Fruit fly (Drosophila melanogaster) whole organism, adult: ENCODE results near the gene kirre.

ENCODE experiments used
- CG11617 ChIP-seq: fragments of 200-800 bp; sonication (Bioruptor generic); optimal IDR thresholded peaks from 2 replicates; lab custom pipeline; 2017; ENCODE audit warnings: mild to moderate bottlenecking, missing biosample characterization, missing genetic modification reagents, missing genetic modification characterization
- CG12768 ChIP-seq: fragments of 200-800 bp; sonication (Bioruptor generic); optimal IDR thresholded peaks from 2 replicates; lab custom pipeline; 2017; ENCODE audit warnings: missing biosample characterization, missing genetic modification characterization, mild to moderate bottlenecking, moderate library complexity, missing genetic modification reagents
- CG14711 ChIP-seq: fragments of 200-800 bp; sonication (Bioruptor generic); optimal IDR thresholded peaks from 2 replicates; lab custom pipeline; 2018; ENCODE audit warnings: missing biosample characterization, mild to moderate bottlenecking, missing genetic modification characterization, moderate library complexity
- CG1620 ChIP-seq: fragments of 200-800 bp; sonication (Bioruptor generic); optimal IDR thresholded peaks from 2 replicates; lab custom pipeline; 2016; ENCODE audit warnings: missing biosample characterization, missing genetic modification characterization
- CG33017 ChIP-seq: fragments of 200-800 bp; sonication (Bioruptor generic); optimal IDR thresholded peaks from 2 replicates; lab custom pipeline; 2018; ENCODE audit warnings: missing biosample characterization, mild to moderate bottlenecking, missing genetic modification characterization, moderate library complexity
- CG5204 ChIP-seq: fragments of 200-800 bp; sonication (Bioruptor generic); optimal IDR thresholded peaks from 2 replicates; lab custom pipeline; 2016; ENCODE audit warnings: missing biosample characterization, missing genetic modification characterization
- CG7045 ChIP-seq: fragments of 200-800 bp; sonication (Bioruptor generic); optimal IDR thresholded peaks from 2 replicates; lab custom pipeline; 2017; ENCODE audit warnings: missing biosample characterization, mild to moderate bottlenecking, missing genetic modification characterization
- CG7101 ChIP-seq: fragments of 200-800 bp; sonication (Bioruptor generic); optimal IDR thresholded peaks from 2 replicates; lab custom pipeline; 2018; ENCODE audit warnings: missing biosample characterization, mild to moderate bottlenecking, missing genetic modification characterization, moderate library complexity
- Clk ChIP-seq: fragments of 200-800 bp; sonication (Bioruptor generic); optimal IDR thresholded peaks from 2 replicates; lab custom pipeline; 2017; ENCODE audit warnings: missing biosample characterization, missing genetic modification characterization
- Crg-1 ChIP-seq: fragments of 200-800 bp; sonication (Bioruptor generic); optimal IDR thresholded peaks from 2 replicates; lab custom pipeline; 2016; ENCODE audit warnings: missing biosample characterization, missing genetic modification characterization
- Hr96 ChIP-seq: fragments of 200-800 bp; sonication (Bioruptor generic); optimal IDR thresholded peaks from 2 replicates; lab custom pipeline; 2016; ENCODE audit warnings: missing biosample characterization, missing genetic modification characterization
- Mnt ChIP-seq: fragments of 200-800 bp; sonication (Bioruptor generic); optimal IDR thresholded peaks from 2 replicates; lab custom pipeline; 2016; ENCODE audit warnings: missing biosample characterization, mild to moderate bottlenecking, missing genetic modification characterization
- bab1 ChIP-seq: fragments of 200-800 bp; sonication (Bioruptor generic); optimal IDR thresholded peaks from 3 replicates; lab custom pipeline; 2019; ENCODE audit warnings: missing biosample characterization, mild to moderate bottlenecking, missing genetic modification characterization, moderate library complexity
- cic ChIP-seq: fragments of 200-800 bp; sonication (Bioruptor generic); optimal IDR thresholded peaks from 2 replicates; lab custom pipeline; 2017; ENCODE audit warnings: missing biosample characterization, mild to moderate bottlenecking, missing genetic modification characterization, moderate library complexity
- cnc ChIP-seq, 2 experiments: fragments of >200 bp; optimal IDR thresholded peaks; 2 replicates each; lab custom pipeline; 2017
- kay ChIP-seq: fragments of 200-800 bp; sonication (Bioruptor generic); peaks from one replicate; lab custom pipeline; 2016; ENCODE audit warnings: missing biosample characterization, missing genetic modification characterization, borderline replicate concordance
- ovo ChIP-seq: fragments of 200-800 bp; sonication (Bioruptor generic); optimal IDR thresholded peaks from 2 replicates; lab custom pipeline; 2016; ENCODE audit warnings: missing biosample characterization, missing genetic modification characterization
- pad ChIP-seq: fragments of 200-800 bp; sonication (Bioruptor generic); optimal IDR thresholded peaks from 3 replicates; lab custom pipeline; 2017; ENCODE audit warnings: missing biosample characterization, missing genetic modification characterization, mild to moderate bottlenecking, moderate library complexity, missing genetic modification reagents
- tj ChIP-seq: fragments of 200-800 bp; sonication (Bioruptor generic); optimal IDR thresholded peaks from 3 replicates; lab custom pipeline; 2017; ENCODE audit warnings: missing biosample characterization, mild to moderate bottlenecking, missing genetic modification characterization, moderate library complexity
- toe ChIP-seq: fragments of 200-800 bp; sonication (Bioruptor generic); optimal IDR thresholded peaks from 2 replicates; lab custom pipeline; 2016; ENCODE audit warnings: missing biosample characterization, missing genetic modification characterization

kirre gene

DNA sequence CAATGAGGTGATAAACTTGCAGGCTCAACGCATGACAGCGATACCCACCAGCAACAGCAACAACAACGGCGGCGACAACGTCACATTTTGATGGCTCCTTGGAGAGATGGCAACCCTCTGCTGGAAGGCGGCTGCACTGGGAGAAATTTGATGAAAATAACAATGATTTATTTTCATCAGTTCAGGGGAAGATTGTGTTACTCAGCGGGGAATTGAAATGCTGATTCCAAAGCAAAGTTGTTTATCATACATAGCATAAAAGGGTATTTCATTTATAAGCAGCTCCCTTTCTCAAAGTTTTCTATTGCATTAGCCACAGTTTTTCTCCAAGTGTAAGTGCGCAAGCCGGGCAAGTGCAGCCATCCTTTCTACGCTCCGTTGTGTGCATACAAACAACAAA is 140.5 kb downstream of the kirre start:
- TF ChIP-seq CG11617 (GFP tag; lab: Kevin White, UChicago) = no peak
- no peak for TF ChIP-seq kay (GFP tag; lab: Kevin White, UChicago)
- no peak for TF ChIP-seq Clk (GFP tag; lab: Kevin White, UChicago)
- TF ChIP-seq toe = no peak
- no peak for TF ChIP-seq cnc (optimal IDR thresholded peaks at IDR 0.05; lab: Kevin White, UChicago)
- TF ChIP-seq bab1 (GFP tag; lab: Kevin White, UChicago) = no peak
- no peak for TF ChIP-seq pad
- TF ChIP-seq CG5204 (GFP tag; lab: Kevin White, UChicago) = no peak
- TF ChIP-seq Hr96 (GFP tag; lab: Kevin White, UChicago) = no peak
- TF ChIP-seq cic = no peak

DNA sequence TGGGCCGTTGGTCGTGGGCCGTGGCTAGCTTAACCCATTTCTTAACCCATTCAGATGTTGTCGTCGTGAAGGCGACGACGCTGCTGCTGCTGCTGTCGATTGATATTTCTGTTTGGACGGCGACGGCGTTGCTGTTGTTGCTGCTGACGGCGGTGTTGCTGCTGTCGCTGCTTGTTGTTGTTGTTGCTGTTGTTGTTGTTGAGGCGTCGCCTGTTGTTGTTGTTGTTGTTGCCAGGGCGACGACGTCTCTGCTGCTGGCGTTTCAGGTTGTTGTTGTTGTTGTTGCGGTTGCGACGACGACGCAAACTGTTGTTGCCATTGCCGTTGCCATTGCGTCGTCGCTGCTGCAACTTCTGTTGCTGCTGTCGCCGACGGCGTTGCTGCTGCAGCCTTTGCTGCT is 142.3 kb downstream of the kirre start:
- TF ChIP-seq bab1 (GFP tag; lab: Kevin White, UChicago) = no peak
- TF ChIP-seq CG1620 (GFP tag; lab: Kevin White, UChicago) = no peak
- TF ChIP-seq Mnt = no peak
- TF ChIP-seq CG5204 (GFP tag; lab: Kevin White, UChicago) = no peak
- no peak for TF ChIP-seq CG7045 (GFP tag; lab: Kevin White, UChicago)
- no peak for TF ChIP-seq kay (GFP tag; lab: Kevin White, UChicago)
- no peak for TF ChIP-seq Clk (GFP tag; lab: Kevin White, UChicago)
- TF ChIP-seq pad = no peak
- TF ChIP-seq Crg-1 (GFP tag; lab: Kevin White, UChicago) = no peak
- no peak for TF ChIP-seq CG14711 (tag; lab: Kevin White, UChicago)
- TF ChIP-seq toe = no peak
- no peak for TF ChIP-seq CG12768 (GFP tag; lab: Kevin White, UChicago)
- TF ChIP-seq CG11617 (GFP tag; lab: Kevin White, UChicago) = no peak
- TF ChIP-seq CG33017 = no peak
- no peak for TF ChIP-seq ovo
- no peak for TF ChIP-seq cnc (optimal IDR thresholded peaks at IDR 0.05; lab: Kevin White, UChicago)
- no peak for TF ChIP-seq Hr96 (GFP tag; lab: Kevin White, UChicago)
- TF ChIP-seq tj (GFP tag; lab: Kevin White, UChicago) = no peak

dm6 chrX:2883561-2883960 is 143.4 kb downstream of the kirre start, which contains the start of gene CG14418:
Gene CG14418 (minus strand): TSS chrX:2883661.
- TF ChIP-seq CG33017 (no peak), pad (no peak), kay (GFP tag; lab: Kevin White, UChicago) (no peak)

DNA sequence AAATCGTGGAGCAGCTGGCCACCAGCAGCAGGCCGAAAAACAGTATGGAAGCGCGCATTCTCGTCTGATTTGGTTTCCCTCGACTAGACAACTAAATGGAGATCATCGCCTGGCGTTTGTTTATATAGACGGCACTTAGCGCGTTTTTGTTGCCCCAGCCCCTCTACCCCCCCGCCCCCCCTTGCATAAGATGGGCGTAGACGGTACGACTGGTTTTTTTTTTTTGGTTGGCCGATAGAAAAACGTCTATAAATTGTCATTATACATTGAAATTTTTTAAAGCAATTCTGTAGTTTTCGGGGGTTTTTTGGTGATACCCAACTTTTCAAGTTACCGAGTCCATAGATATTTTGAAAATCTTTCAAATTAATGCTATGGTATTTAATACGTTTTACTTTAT is 145.6 kb downstream of the kirre start, which contains the start of gene CG14419:
Gene CG14419 (minus strand): TSS at position 101 of the 400 bp plus-strand sequence.
- TF ChIP-seq Crg-1 (GFP tag; lab: Kevin White, UChicago) (no peak), kay (GFP tag; lab: Kevin White, UChicago) (no peak), CG1620 (GFP tag; lab: Kevin White, UChicago) (no peak)

DNA sequence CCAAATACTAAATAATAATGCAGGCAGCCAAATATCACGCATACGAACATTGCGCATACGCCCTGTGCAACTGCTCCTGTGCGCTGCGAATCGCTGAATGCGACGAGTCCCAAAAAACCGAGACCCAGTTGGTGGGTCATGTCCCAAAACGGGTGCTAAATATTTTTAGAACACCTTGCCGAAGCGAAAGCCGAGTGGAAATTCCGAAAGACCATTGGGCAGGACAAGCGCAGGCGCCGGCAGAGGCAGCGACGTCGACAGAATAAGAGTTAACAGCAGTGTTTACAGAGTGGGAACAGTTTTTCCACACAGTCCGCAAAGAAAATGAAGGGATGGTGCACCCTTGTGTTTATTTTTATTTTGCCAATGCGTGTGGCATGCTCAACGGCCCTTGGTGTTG is 148.0 kb downstream of the kirre start:
- no peak for TF ChIP-seq bab1 (GFP tag; lab: Kevin White, UChicago)
- TF ChIP-seq cnc (optimal IDR thresholded peaks at IDR 0.05; lab: Kevin White, UChicago) = no peak
- no peak for TF ChIP-seq tj (GFP tag; lab: Kevin White, UChicago)
- no peak for TF ChIP-seq Crg-1 (GFP tag; lab: Kevin White, UChicago)
- TF ChIP-seq CG12768 (GFP tag; lab: Kevin White, UChicago) = no peak
- TF ChIP-seq CG14711 (tag; lab: Kevin White, UChicago) = no peak
- TF ChIP-seq Hr96 (GFP tag; lab: Kevin White, UChicago) = no peak
- TF ChIP-seq ovo = no peak
- no peak for TF ChIP-seq CG7045 (GFP tag; lab: Kevin White, UChicago)
- no peak for TF ChIP-seq CG33017
- TF ChIP-seq Clk (GFP tag; lab: Kevin White, UChicago) = no peak
- no peak for TF ChIP-seq CG7101 (tag; lab: Kevin White, UChicago)
- TF ChIP-seq toe = no peak
- no peak for TF ChIP-seq CG11617 (GFP tag; lab: Kevin White, UChicago)
- TF ChIP-seq pad = no peak
- TF ChIP-seq Mnt = no peak
- TF ChIP-seq cic = no peak
- TF ChIP-seq kay (GFP tag; lab: Kevin White, UChicago) = no peak
- TF ChIP-seq CG5204 (GFP tag; lab: Kevin White, UChicago) = no peak

dm6 chrX:2890468-2890867 is 150.3 kb downstream of the kirre start, which contains the start of gene CG3526:
Gene CG3526 (plus strand): TSS chrX:2890768.
- no peak for TF ChIP-seq bab1 (GFP tag; lab: Kevin White, UChicago)
- no peak for TF ChIP-seq cnc (optimal IDR thresholded peaks at IDR 0.05; lab: Kevin White, UChicago)
- no peak for TF ChIP-seq CG1620 (GFP tag; lab: Kevin White, UChicago)
- TF ChIP-seq cic = no peak
- TF ChIP-seq CG7101 (tag; lab: Kevin White, UChicago) = no peak
- no peak for TF ChIP-seq Clk (GFP tag; lab: Kevin White, UChicago)
- TF ChIP-seq Crg-1 (GFP tag; lab: Kevin White, UChicago) = no peak
- no peak for TF ChIP-seq kay (GFP tag; lab: Kevin White, UChicago)

dm6 chrX:2907105-2907694 is 167.0 kb downstream of the kirre start:
- TF ChIP-seq CG33017 = no peak
- no peak for TF ChIP-seq CG11617 (GFP tag; lab: Kevin White, UChicago)
- TF ChIP-seq tj (GFP tag; lab: Kevin White, UChicago) = no peak
- no peak for TF ChIP-seq Crg-1 (GFP tag; lab: Kevin White, UChicago)
- TF ChIP-seq toe = no peak
- no peak for TF ChIP-seq Hr96 (GFP tag; lab: Kevin White, UChicago)
